Fruit fly (Drosophila melanogaster): Measurements from ENCODE around the gene vap.

vap gene

DNA sequence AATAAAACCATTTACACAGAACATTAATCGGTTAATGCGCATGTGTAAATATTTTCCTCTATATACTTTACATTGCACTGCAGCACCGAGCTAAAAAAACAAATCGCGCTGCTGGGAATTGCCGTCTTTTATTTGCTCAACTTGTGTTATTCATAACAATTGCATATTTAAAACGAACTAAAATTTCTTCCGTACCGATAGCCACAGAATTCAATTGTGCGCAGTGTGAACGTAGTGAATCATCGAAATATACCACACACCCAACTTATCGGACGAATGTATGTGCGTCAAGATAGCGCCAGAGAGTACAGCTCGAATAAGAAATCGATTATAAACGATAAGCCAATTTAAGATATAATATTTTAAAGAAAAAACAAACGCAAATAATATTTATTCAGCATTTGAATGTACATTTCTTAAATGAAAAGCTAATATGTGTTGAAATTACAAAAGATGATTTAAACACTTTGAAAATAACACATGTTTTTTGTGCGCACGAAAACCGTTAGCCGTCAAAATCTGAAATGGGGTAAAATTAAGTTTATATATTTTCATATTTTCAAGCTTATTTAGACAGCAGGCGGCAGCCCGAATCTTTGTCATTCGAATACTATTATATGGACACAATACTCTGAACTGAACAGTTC is at the start of gene vap, which contains the start of gene CG12698:
Gene vap, minus strand, starts transcription at position 262 of the 647 bp plus-strand sequence.
Gene CG12698, plus strand, starts transcription at position 597 of the 647 bp plus-strand sequence.
- TF ChIP-seq CG11617 (GFP tag; optimal IDR thresholded peaks at IDR 0.05) (no peak), CG14711 (tag; optimal IDR thresholded peaks at IDR 0.05) (no peak), toe (GFP tag; optimal IDR thresholded peaks at IDR 0.05) (no peak), Clk (GFP tag; optimal IDR thresholded peaks at IDR 0.05) (no peak), kay (GFP tag; ENCODE audit: borderline replicate concordance) (peak; percentile 56), Crg-1 (GFP tag; optimal IDR thresholded peaks at IDR 0.05) (no peak), ovo (GFP tag; optimal IDR thresholded peaks at IDR 0.05) (peak; percentile 24), CG7101 (tag; optimal IDR thresholded peaks at IDR 0.05) (no peak), tj (GFP tag; optimal IDR thresholded peaks at IDR 0.05) (no peak), CG12768 (GFP tag; optimal IDR thresholded peaks at IDR 0.05) (no peak), cic (GFP tag; optimal IDR thresholded peaks at IDR 0.05) (no peak), CG7045 (GFP tag; optimal IDR thresholded peaks at IDR 0.05) (no peak), Hr96 (GFP tag; optimal IDR thresholded peaks at IDR 0.05) (no peak)

DNA sequence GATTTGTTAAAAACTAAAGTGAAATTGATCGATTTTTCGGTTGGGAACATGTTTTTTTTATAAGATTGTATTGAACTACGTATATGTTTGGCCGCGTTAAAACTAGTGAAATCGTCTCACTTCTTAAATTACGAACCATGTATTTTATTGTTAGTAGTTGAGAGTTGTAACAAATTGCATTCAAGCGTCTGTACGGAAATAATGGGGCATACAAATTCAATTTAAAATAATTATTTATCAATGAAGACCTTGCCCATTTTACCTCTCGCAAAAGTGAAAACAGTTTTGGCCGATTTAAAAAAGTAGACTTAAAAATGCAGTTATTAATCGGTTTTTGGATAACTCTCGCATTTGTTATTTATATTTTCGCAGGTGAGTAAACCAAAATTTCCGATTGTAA is 3.2 kb upstream of the vap start, which contains the start of gene Muc14A:
Gene Muc14A, plus strand, starts transcription at position 301 of the 400 bp plus-strand sequence.
- TF ChIP-seq bab1 (GFP tag; optimal IDR thresholded peaks at IDR 0.05) (no peak), CG1620 (GFP tag; optimal IDR thresholded peaks at IDR 0.05) (no peak), CG5204 (GFP tag; optimal IDR thresholded peaks at IDR 0.05) (no peak), Mnt (GFP tag; optimal IDR thresholded peaks at IDR 0.05) (no peak), kay (GFP tag; ENCODE audit: borderline replicate concordance) (no peak), CG33017 (tag; optimal IDR thresholded peaks at IDR 0.05) (no peak), CG11617 (GFP tag; optimal IDR thresholded peaks at IDR 0.05) (no peak), CG14711 (tag; optimal IDR thresholded peaks at IDR 0.05) (no peak), CG7045 (GFP tag; optimal IDR thresholded peaks at IDR 0.05) (no peak)

DNA sequence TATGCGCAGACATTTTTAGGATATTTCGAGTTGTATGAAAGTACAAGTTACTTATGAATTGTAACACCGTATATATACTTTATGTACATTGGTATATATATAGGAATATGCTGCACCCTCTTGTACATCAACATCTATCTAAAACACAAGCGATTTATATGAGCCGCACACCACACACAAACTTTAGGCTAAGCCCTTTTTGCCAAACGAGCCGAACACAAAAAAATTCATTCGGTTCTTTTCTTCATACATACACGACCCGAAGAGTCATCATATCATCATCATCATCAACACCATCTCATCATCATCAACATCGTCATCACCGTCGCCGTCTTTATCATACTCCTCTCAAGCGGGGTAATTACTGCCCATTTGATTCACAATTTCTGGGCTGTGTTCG is 546 bp downstream of the vap start:
- TF ChIP-seq kay (GFP tag; ENCODE audit: borderline replicate concordance) (peak; percentile 74), ovo (GFP tag; optimal IDR thresholded peaks at IDR 0.05) (no peak)

DNA sequence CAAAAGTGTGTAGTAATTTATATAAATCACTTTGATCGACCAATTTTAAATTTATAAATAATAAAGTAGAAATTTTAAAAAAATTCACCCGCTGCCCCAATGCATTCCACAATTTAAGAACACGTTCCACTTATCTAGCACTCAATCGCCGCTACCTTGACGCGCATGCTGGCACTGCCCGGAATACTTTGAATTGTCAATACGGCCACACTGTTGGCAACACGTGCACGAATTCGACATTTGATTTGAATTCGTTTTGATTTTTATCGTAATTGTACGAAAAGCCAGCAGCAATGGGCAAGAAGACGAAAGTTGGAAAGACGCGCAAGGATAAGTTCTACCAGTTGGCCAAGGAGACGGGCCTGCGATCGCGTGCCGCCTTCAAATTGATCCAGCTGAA is 8.8 kb downstream of the vap start, which contains the start of gene CG8939:
Gene CG8939, plus strand, starts transcription at position 186 of the 400 bp plus-strand sequence.
- TF ChIP-seq bab1 (GFP tag; optimal IDR thresholded peaks at IDR 0.05) (no peak), Mnt (GFP tag; optimal IDR thresholded peaks at IDR 0.05) (peak; percentile 99)

DNA sequence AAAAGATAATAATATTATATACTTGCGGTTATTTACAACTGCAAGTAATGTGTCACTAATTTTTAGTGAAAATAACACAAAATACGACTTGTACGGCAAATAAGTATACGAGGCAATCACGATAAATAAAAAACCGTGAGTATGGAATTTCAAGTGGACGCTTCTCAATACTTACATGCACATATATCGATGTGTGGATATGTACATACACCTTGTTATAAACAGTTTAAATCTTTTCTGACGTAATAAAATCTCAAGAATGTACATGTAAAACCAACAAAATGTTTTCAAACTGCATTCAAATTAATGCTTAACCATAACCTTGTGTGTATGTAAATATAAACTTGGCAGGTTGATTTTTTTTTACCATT is 13.1 kb downstream of the vap start:
- TF ChIP-seq CG11617 (GFP tag; optimal IDR thresholded peaks at IDR 0.05), result no peak
- TF ChIP-seq kay (GFP tag; ENCODE audit: borderline replicate concordance), result peak; percentile 93
- TF ChIP-seq Crg-1 (GFP tag; optimal IDR thresholded peaks at IDR 0.05), result no peak
- peak; percentile 2 for TF ChIP-seq Mnt (GFP tag; optimal IDR thresholded peaks at IDR 0.05)
- no peak for TF ChIP-seq CG14711 (tag; optimal IDR thresholded peaks at IDR 0.05)
- no peak for TF ChIP-seq Hr96 (GFP tag; optimal IDR thresholded peaks at IDR 0.05)
- TF ChIP-seq Clk (GFP tag; optimal IDR thresholded peaks at IDR 0.05), result no peak

DNA sequence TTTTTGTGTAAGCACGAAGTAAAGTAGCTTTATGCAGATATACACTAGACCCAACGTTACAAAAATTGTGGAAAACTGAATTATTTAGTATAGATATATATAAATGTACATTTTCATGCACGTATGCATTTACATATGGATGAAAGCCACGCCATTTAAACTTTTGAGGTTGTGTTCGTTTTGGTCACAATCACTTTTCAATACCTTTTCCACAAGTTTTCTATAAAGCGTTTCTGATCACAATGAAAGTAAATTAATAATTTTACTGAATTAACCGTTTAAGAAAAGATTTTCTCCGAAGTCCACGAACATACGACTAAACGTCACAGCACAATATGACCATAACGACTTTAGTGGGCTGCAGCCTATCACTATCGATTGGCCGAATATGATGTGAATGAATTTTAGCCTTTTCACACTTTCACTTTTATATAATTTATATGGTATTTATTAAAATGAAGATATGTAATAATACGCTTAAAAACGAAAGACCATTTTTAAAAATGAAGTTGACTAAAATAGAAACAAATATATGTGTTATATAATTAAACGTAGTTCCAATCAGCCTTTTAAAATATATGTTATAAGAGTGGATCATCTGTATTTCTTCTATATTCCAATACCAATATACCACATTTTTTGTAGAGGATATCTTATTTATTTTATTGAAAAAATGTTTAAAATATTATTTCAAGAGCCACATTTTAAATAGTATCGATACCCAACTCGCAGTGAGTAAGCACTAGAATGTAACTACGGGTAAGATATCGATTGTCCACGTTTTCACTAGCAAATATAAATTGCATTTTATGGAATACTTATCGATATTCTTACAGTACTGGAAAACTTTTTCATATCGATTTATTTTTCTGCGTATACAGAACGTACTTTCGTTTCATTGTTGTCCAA is 13.7 kb downstream of the vap start, which contains the start of the genes CG46312, eIF5 and exd:
Gene CG46312, minus strand, starts transcription at position 357 of the 909 bp plus-strand sequence.
Gene eIF5, minus strand, starts transcription at position 357 of the 909 bp plus-strand sequence.
Gene exd, plus strand, starts transcription at position 851 of the 909 bp plus-strand sequence.
- TF ChIP-seq Clk (GFP tag; optimal IDR thresholded peaks at IDR 0.05) (no peak), CG7101 (tag; optimal IDR thresholded peaks at IDR 0.05) (peak; percentile 18), Mnt (GFP tag; optimal IDR thresholded peaks at IDR 0.05) (peak; percentile 29), bab1 (GFP tag; optimal IDR thresholded peaks at IDR 0.05) (peak; percentile 73), CG5204 (GFP tag; optimal IDR thresholded peaks at IDR 0.05) (no peak), CG7045 (GFP tag; optimal IDR thresholded peaks at IDR 0.05) (no peak), CG14711 (tag; optimal IDR thresholded peaks at IDR 0.05) (no peak), tj (GFP tag; optimal IDR thresholded peaks at IDR 0.05) (no peak), ovo (GFP tag; optimal IDR thresholded peaks at IDR 0.05) (peak; percentile 13)

DNA sequence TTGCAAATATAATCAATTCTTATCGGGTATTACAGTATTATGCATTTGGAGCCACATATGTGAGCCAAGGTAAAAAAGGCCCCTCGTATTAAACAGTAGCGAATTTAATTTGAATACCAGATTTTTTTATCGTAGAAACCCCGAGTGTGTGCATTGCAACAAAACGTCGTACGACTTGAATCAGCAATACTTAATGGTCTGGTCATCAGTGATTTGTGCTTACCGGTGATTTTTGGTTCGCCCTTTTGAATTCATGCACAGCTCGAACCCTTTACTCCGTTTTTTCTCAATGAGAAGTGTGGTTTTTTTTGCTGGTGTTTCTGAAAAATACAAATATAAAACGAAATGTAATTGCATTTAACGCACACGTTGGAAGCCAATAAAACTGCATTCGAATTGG is 16.0 kb downstream of the vap start:
- TF ChIP-seq cnc (optimal IDR thresholded peaks at IDR 0.05), result no peak
- peak; percentile 96 for TF ChIP-seq tj (GFP tag; optimal IDR thresholded peaks at IDR 0.05)

DNA sequence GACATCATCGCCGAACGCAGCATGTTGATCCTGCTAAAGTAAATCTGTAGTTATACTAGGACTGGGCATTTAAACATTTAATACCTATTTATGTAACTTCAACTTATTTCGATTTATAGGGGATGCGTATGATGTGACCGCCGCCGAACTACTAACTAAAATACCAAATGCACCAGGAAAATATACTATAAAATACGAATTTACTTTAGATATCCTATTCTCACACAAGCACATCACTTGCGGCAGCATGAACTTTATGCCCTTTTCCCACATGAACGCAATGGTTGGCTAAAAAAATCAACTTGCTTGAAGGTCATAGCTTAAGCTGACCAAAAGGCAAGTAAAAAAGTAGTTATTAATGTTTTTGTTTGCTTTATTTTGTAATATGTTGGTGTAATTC is 19.0 kb downstream of the vap start, which contains the start of gene ND-20:
Gene ND-20, minus strand, starts transcription at position 155 of the 400 bp plus-strand sequence.
- TF ChIP-seq ovo (GFP tag; optimal IDR thresholded peaks at IDR 0.05) (no peak), Clk (GFP tag; optimal IDR thresholded peaks at IDR 0.05) (no peak), CG14711 (tag; optimal IDR thresholded peaks at IDR 0.05) (peak; percentile 32), CG7101 (tag; optimal IDR thresholded peaks at IDR 0.05) (peak; percentile 30), bab1 (GFP tag; optimal IDR thresholded peaks at IDR 0.05) (peak; percentile 18), Mnt (GFP tag; optimal IDR thresholded peaks at IDR 0.05) (peak; percentile 16), CG11617 (GFP tag; optimal IDR thresholded peaks at IDR 0.05) (no peak), CG1620 (GFP tag; optimal IDR thresholded peaks at IDR 0.05) (peak; percentile 30), pad (GFP tag; optimal IDR thresholded peaks at IDR 0.05) (peak; percentile 19)

All from whole organism, adult.